Fruit fly (Drosophila melanogaster): ENCODE results near the gene Ugt37E1.
A peak's percentile ranks its signal among the peaks of the same experiment; 100 is the strongest.

Gene Ugt37E1

dm6 chr2L:16843336-16843735 is 46.9 kb downstream of the Ugt37E1 start (continued):
- TF ChIP-seq Blimp-1 (GFP tag; optimal IDR thresholded peaks at IDR 0.05) = no peak
- TF ChIP-seq lz (GFP tag; optimal IDR thresholded peaks at IDR 0.05) = peak; percentile 47
- TF ChIP-seq CG6163 (GFP tag; IDR thresholded peaks at IDR 0.05) = no peak; the same call in 2 of the 3 replicates
- TF ChIP-seq esn (GFP tag; optimal IDR thresholded peaks at IDR 0.05) = peak; percentile 72
- no peak for TF ChIP-seq CG11762 (GFP tag; optimal IDR thresholded peaks at IDR 0.05; ENCODE audit: insufficient read depth)
- TF ChIP-seq Hr4 (GFP tag; optimal IDR thresholded peaks at IDR 0.05) = peak; percentile 24
- TF ChIP-seq CG3032 (tag; optimal IDR thresholded peaks at IDR 0.05) = no peak
- no peak for TF ChIP-seq CG8319 (GFP tag; optimal IDR thresholded peaks at IDR 0.05)
- no peak for TF ChIP-seq CG9139 (GFP tag; optimal IDR thresholded peaks at IDR 0.05)
- TF ChIP-seq net (GFP tag; optimal IDR thresholded peaks at IDR 0.05) = peak; percentile 41
- peak; percentile 42 for TF ChIP-seq OdsH (GFP tag; optimal IDR thresholded peaks at IDR 0.05)
- no peak for TF ChIP-seq fd59A (GFP tag; optimal IDR thresholded peaks at IDR 0.05)
- TF ChIP-seq CG34406 (GFP tag; optimal IDR thresholded peaks at IDR 0.05) = peak; percentile 35
- TF ChIP-seq svp (GFP tag) = peak; percentile 70
- TF ChIP-seq CG6854 (GFP tag; optimal IDR thresholded peaks at IDR 0.05) = no peak
- no peak for TF ChIP-seq CG11902 (GFP tag; optimal IDR thresholded peaks at IDR 0.05)
- TF ChIP-seq CG10631 (GFP tag; optimal IDR thresholded peaks at IDR 0.05) = no peak
- TF ChIP-seq CG7368 (GFP tag; optimal IDR thresholded peaks at IDR 0.05) = peak; percentile 4
- no peak for TF ChIP-seq Ets96B (tag; optimal IDR thresholded peaks at IDR 0.05)
- TF ChIP-seq achi (GFP tag; optimal IDR thresholded peaks at IDR 0.05) = peak; percentile 32
- no peak for TF ChIP-seq CG10669 (GFP tag; optimal IDR thresholded peaks at IDR 0.05)
- TF ChIP-seq Sox102F (GFP tag; optimal IDR thresholded peaks at IDR 0.05) = peak; percentile 61
- no peak for TF ChIP-seq Lpt (GFP tag; optimal IDR thresholded peaks at IDR 0.05)
- peak; percentile 10 for TF ChIP-seq Sox15 (GFP tag; optimal IDR thresholded peaks at IDR 0.05)
- TF ChIP-seq CG1621 (tag; optimal IDR thresholded peaks at IDR 0.05) = no peak
- TF ChIP-seq CG31627 (GFP tag; optimal IDR thresholded peaks at IDR 0.05) = peak; percentile 46
- peak; percentile 68 for TF ChIP-seq Met (GFP tag; optimal IDR thresholded peaks at IDR 0.05)
- peak; percentile 21 for TF ChIP-seq acj6 (GFP tag; optimal IDR thresholded peaks at IDR 0.05)
- peak; percentile 48 for TF ChIP-seq CG6276 (GFP tag; optimal IDR thresholded peaks at IDR 0.05)
- no peak for TF ChIP-seq CG16779 (tag; optimal IDR thresholded peaks at IDR 0.05)
- no peak for TF ChIP-seq dsx (GFP tag; optimal IDR thresholded peaks at IDR 0.05; ENCODE audit: poor library complexity, severe bottlenecking)
- peak; percentile 65 for TF ChIP-seq topi (GFP tag; optimal IDR thresholded peaks at IDR 0.05)

dm6 chr2L:16845179-16845578 is 48.8 kb downstream of the Ugt37E1 start:
- TF ChIP-seq cyc (GFP tag; optimal IDR thresholded peaks at IDR 0.05) = no peak
- peak; percentile 13 for TF ChIP-seq fkh (GFP tag; optimal IDR thresholded peaks at IDR 0.05)

DNA sequence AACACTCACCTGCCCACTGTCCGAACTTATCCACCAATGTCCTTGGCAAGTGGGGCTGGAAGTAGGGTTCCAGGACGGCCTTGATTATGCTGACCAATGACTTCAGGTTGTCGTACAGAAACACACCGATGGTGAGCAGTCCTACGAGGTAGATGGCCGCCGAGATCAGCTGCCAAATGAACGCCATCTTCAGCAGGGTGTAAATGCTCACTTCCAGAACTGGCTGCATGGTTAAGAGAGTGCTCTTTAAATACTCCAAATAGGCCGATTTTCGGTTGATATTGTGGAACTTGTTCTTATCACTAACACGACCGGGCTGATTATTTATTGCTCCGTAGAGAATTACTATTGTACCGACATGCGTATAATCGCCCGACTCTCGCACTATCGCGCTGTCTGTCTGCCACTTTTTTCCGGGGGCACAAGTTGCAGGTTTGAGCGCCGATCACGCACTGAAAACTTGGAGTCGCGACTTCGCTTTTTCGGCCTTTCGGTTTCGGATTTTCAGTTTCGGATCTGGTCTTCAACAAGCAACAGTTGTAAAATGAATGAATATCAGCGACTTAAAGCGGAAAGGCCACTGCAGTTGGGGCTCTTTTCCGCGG is 50.4 kb downstream of the Ugt37E1 start:
- TF ChIP-seq lz (GFP tag; optimal IDR thresholded peaks at IDR 0.05) (no peak), CG15336 (GFP tag; IDR thresholded peaks at IDR 0.05) (peak; percentile 24; the same call in 1 of the 2 replicates), fkh (GFP tag; optimal IDR thresholded peaks at IDR 0.05) (no peak), topi (GFP tag; optimal IDR thresholded peaks at IDR 0.05) (no peak), ss (GFP tag; optimal IDR thresholded peaks at IDR 0.05) (peak in 1 of 2 experiments; percentile 15), Sox102F (GFP tag; optimal IDR thresholded peaks at IDR 0.05) (no peak), CG10631 (GFP tag; optimal IDR thresholded peaks at IDR 0.05) (no peak), CG6792 (GFP tag; optimal IDR thresholded peaks at IDR 0.05) (no peak), CG6163 (GFP tag; IDR thresholded peaks at IDR 0.05) (no peak), fd59A (GFP tag; optimal IDR thresholded peaks at IDR 0.05) (no peak), dac (GFP tag; optimal IDR thresholded peaks at IDR 0.05) (no peak), CG31627 (GFP tag; optimal IDR thresholded peaks at IDR 0.05) (no peak)

All from whole organism, prepupa.